Worm (Caenorhabditis elegans) whole organism, mixed stage, embryonic: Measurements from ENCODE around the gene pitr-1.

Experiments
- bed-3 ChIP-seq: fragments of 200-800 bp; sonication (Bioruptor generic); optimal IDR thresholded peaks from 3 replicates; lab custom pipeline; 2018; ENCODE audit warnings: mild to moderate bottlenecking, missing genetic modification characterization, moderate library complexity, missing compliant biosample characterization
- blmp-1 ChIP-seq: fragments of 150-350 bp; optimal IDR thresholded peaks from 2 replicates; lab custom pipeline; 2014; ENCODE audit warnings: missing biosample characterization, missing genetic modification characterization
- ceh-39 ChIP-seq: fragments of 150-350 bp; optimal IDR thresholded peaks from 2 replicates; lab custom pipeline; 2014; ENCODE audit warnings: missing biosample characterization, missing genetic modification characterization
- ceh-83 ChIP-seq: fragments of 200-800 bp; sonication (Bioruptor generic); optimal IDR thresholded peaks from 2 replicates; lab custom pipeline; 2018; ENCODE audit warnings: mild to moderate bottlenecking, missing genetic modification characterization, missing compliant biosample characterization
- ces-1 ChIP-seq: fragments of 150-350 bp; optimal IDR thresholded peaks from 2 replicates; lab custom pipeline; 2014; ENCODE audit warnings: missing biosample characterization, missing genetic modification reagents, missing genetic modification characterization
- cnd-1 ChIP-seq: fragments of 200-800 bp; sonication (Bioruptor generic); optimal IDR thresholded peaks from 2 replicates; lab custom pipeline; 2018; ENCODE audit warnings: mild to moderate bottlenecking, missing genetic modification characterization, missing compliant biosample characterization
- drap-1 ChIP-seq: fragments of 200-800 bp; sonication (Bioruptor generic); optimal IDR thresholded peaks from 3 replicates; lab custom pipeline; 2018; ENCODE audit warnings: mild to moderate bottlenecking, missing genetic modification characterization, missing compliant biosample characterization
- elt-1 ChIP-seq: sonication (generic microtip); optimal IDR thresholded peaks from 2 replicates; lab custom pipeline; 2017; ENCODE audit warnings: missing genetic modification characterization, mild to moderate bottlenecking, missing compliant biosample characterization, antibody characterized with exemption, moderate library complexity, borderline replicate concordance; ENCODE audit not compliant: insufficient read depth
- elt-3 ChIP-seq: fragments of 150-350 bp; optimal IDR thresholded peaks from 2 replicates; lab custom pipeline; 2014; ENCODE audit warnings: missing biosample characterization, missing genetic modification characterization
- flh-1 ChIP-seq: fragments of 200-800 bp; sonication (Bioruptor generic); optimal IDR thresholded peaks from 2 replicates; lab custom pipeline; 2018; ENCODE audit warnings: mild to moderate bottlenecking, missing genetic modification characterization, moderate library complexity, missing compliant biosample characterization
- ham-2 ChIP-seq: fragments of 200-800 bp; sonication (Bioruptor generic); optimal IDR thresholded peaks from 2 replicates; lab custom pipeline; 2018; ENCODE audit warnings: mild to moderate bottlenecking, missing genetic modification characterization, missing compliant biosample characterization
- hlh-1 ChIP-seq: fragments of 150-350 bp; optimal IDR thresholded peaks from 2 replicates; lab custom pipeline; 2014; ENCODE audit warnings: missing biosample characterization, missing genetic modification reagents, missing genetic modification characterization
- lin-13 ChIP-seq: fragments of 150-350 bp; optimal IDR thresholded peaks from 2 replicates; lab custom pipeline; 2014; ENCODE audit warnings: missing biosample characterization, missing genetic modification characterization
- lin-32 ChIP-seq: fragments of 200-800 bp; sonication (Bioruptor generic); optimal IDR thresholded peaks from 2 replicates; lab custom pipeline; 2018; ENCODE audit warnings: mild to moderate bottlenecking, missing genetic modification characterization, missing compliant biosample characterization
- lsy-2 ChIP-seq: fragments of 150-350 bp; optimal IDR thresholded peaks from 2 replicates; lab custom pipeline; 2014; ENCODE audit warnings: missing biosample characterization, missing genetic modification characterization
- mab-5 ChIP-seq: fragments of 150-350 bp; optimal IDR thresholded peaks from 2 replicates; lab custom pipeline; 2014; ENCODE audit warnings: missing biosample characterization, missing genetic modification characterization
- mep-1 ChIP-seq: fragments of 150-350 bp; optimal IDR thresholded peaks from 2 replicates; lab custom pipeline; 2017; ENCODE audit warnings: missing biosample characterization, missing genetic modification reagents, missing genetic modification characterization, inconsistent platforms
- mls-2 ChIP-seq: sonication (generic microtip); optimal IDR thresholded peaks from 2 replicates; lab custom pipeline; 2016; ENCODE audit warnings: mild to moderate bottlenecking, missing genetic modification characterization, moderate library complexity, missing compliant biosample characterization
- nhr-12 ChIP-seq: fragments of 150-350 bp; optimal IDR thresholded peaks from 2 replicates; lab custom pipeline; 2014; ENCODE audit warnings: missing biosample characterization, missing genetic modification characterization
- nhr-2 ChIP-seq: fragments of 150-350 bp; optimal IDR thresholded peaks from 2 replicates; lab custom pipeline; 2014; ENCODE audit warnings: missing biosample characterization, missing genetic modification characterization
- nhr-237 ChIP-seq: fragments of 150-350 bp; optimal IDR thresholded peaks from 2 replicates; lab custom pipeline; 2014; ENCODE audit warnings: missing biosample characterization, missing genetic modification characterization
- nhr-28 ChIP-seq: fragments of 150-350 bp; optimal IDR thresholded peaks from 2 replicates; lab custom pipeline; 2014; ENCODE audit warnings: missing biosample characterization, missing genetic modification characterization
- pha-4 ChIP-seq: fragments of 150-350 bp; optimal IDR thresholded peaks from 2 replicates; lab custom pipeline; 2018; ENCODE audit warnings: missing biosample characterization, missing genetic modification reagents, missing genetic modification characterization
- sem-2 ChIP-seq: fragments of 200-800 bp; sonication (Bioruptor generic); optimal IDR thresholded peaks from 2 replicates; lab custom pipeline; 2018; ENCODE audit warnings: mild to moderate bottlenecking, missing genetic modification characterization, missing compliant biosample characterization
- snpc-4 ChIP-seq: fragments of 150-350 bp; optimal IDR thresholded peaks from 2 replicates; lab custom pipeline; 2014; ENCODE audit warnings: missing biosample characterization, missing genetic modification characterization
- sptf-1 ChIP-seq: sonication (generic microtip); optimal IDR thresholded peaks from 2 replicates; lab custom pipeline; 2017; ENCODE audit warnings: mild to moderate bottlenecking, missing genetic modification characterization, moderate library complexity, missing compliant biosample characterization
- tbx-8 ChIP-seq: fragments of 200-800 bp; sonication (Bioruptor generic); optimal IDR thresholded peaks from 2 replicates; lab custom pipeline; 2018; ENCODE audit warnings: mild to moderate bottlenecking, missing genetic modification characterization, moderate library complexity, missing compliant biosample characterization
- unc-120 ChIP-seq: sonication (generic microtip); optimal IDR thresholded peaks from 2 replicates; lab custom pipeline; 2017; ENCODE audit warnings: missing genetic modification characterization, missing compliant biosample characterization; ENCODE audit not compliant: poor library complexity, severe bottlenecking
- unc-39 ChIP-seq: fragments of 150-350 bp; optimal IDR thresholded peaks from 2 replicates; lab custom pipeline; 2014; ENCODE audit warnings: missing biosample characterization, missing genetic modification characterization
- unc-62 ChIP-seq: fragments of 150-350 bp; optimal IDR thresholded peaks from 2 replicates; lab custom pipeline; 2014; ENCODE audit warnings: missing biosample characterization, missing genetic modification reagents, missing genetic modification characterization
- zip-8 ChIP-seq: fragments of 150-350 bp; optimal IDR thresholded peaks from 2 replicates; lab custom pipeline; 2014; ENCODE audit warnings: missing biosample characterization, missing genetic modification characterization
- ztf-11 ChIP-seq: fragments of 150-350 bp; optimal IDR thresholded peaks from 2 replicates; lab custom pipeline; 2014; ENCODE audit warnings: missing biosample characterization, missing genetic modification characterization

pitr-1 gene

DNA sequence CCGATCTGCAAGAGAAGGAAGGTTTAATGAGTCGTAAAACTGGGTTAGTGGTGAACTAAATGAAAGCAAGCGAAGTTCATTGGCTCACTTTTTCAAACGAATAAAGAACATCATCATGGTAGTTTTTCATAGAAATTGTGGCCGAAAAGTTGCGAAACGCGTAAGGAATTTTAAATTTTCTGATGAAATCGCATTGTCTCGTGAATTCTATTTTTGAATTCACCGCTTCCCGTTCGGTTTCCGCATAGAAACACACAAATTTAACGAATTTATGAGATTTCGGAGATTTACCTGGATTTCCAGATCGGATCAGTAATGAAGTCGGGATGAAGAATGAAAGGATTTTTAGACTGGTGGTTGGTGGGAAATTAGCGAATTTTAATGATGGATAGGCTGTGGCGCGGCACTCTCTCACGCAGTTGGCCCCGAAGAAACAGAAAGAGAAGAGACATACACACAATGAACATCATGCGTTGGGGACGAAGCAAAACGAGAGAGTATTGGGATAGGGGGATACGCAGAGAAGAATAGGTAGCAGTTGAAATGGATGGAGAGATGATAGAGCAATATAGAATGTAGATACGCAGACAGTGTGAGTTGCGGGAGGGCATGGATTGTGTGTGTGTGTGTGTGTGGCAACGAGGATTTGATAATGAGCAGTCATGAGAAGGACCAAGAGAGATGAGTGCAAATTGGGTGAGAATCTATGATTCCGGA is 6.9 kb upstream of the pitr-1 start:
- peak; percentile 41 for TF ChIP-seq sptf-1
- peak; percentile 90 for TF ChIP-seq unc-62 (GFP tag; lab: Kevin White, UChicago)
- peak; percentile 34 for TF ChIP-seq drap-1 (GFP tag; lab: Kevin White, UChicago)
- TF ChIP-seq lin-13 (tag; lab: Kevin White, UChicago), result peak; percentile 21
- peak; percentile 60 for TF ChIP-seq ham-2
- peak; percentile 83 for TF ChIP-seq ces-1 (GFP tag; lab: Kevin White, UChicago)
- TF ChIP-seq pha-4 (tag; lab: Kevin White, UChicago), result peak; percentile 53
- no peak for TF ChIP-seq hlh-1
- TF ChIP-seq mep-1 (tag; lab: Kevin White, UChicago), result peak; percentile 33
- TF ChIP-seq unc-120 (tag; lab: Kevin White, UChicago), result peak; percentile 61
- no peak for TF ChIP-seq unc-39 (tag; lab: Kevin White, UChicago)
- peak; percentile 76 for TF ChIP-seq mls-2 (tag; lab: Kevin White, UChicago)
- no peak for TF ChIP-seq ceh-39 (tag; lab: Kevin White, UChicago)
- TF ChIP-seq nhr-237 (tag; lab: Kevin White, UChicago), result peak; percentile 41
- TF ChIP-seq, all 35 proteins: peak for 11

- no peak for TF ChIP-seq mab-5 (tag; lab: Kevin White, UChicago)
- TF ChIP-seq elt-1 (tag; lab: Kevin White, UChicago), result no peak
- TF ChIP-seq ztf-11 (tag; lab: Kevin White, UChicago), result no peak
- no peak for TF ChIP-seq drap-1 (GFP tag; lab: Kevin White, UChicago)
- no peak for TF ChIP-seq nhr-12 (tag; lab: Kevin White, UChicago)
- TF ChIP-seq nhr-28, result no peak
- no peak for TF ChIP-seq nhr-2
- TF ChIP-seq tbx-8 (GFP tag; lab: Kevin White, UChicago), result no peak
- TF ChIP-seq mls-2 (tag; lab: Kevin White, UChicago), result no peak
- no peak for TF ChIP-seq nhr-237 (tag; lab: Kevin White, UChicago)
- TF ChIP-seq ham-2, result no peak
Observed at ce11 chrIV:7388843-7389242, 5.0 kb upstream of the pitr-1 start, which contains the start of gene mob-3. Gene mob-3, minus strand, starts transcription at chrIV:7388943.

DNA sequence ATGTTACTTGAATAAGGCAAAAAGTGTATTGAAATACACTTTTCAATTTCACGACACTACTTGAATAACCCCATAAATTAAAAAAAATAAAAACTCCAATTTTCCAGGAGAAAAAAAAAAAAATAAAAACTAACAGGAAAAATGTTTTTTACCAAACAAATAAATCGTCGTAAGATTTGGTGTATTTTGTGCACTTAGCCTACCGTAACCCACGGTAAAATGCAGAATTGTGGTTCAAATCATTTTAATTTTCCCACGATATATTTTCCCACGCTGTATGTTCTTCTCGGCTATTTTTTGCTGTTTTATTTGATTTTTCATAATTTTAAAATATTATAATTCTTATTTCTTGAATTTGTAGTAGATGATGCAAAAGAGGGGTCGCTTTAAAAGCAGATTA is 4.2 kb upstream of the pitr-1 start:
- no peak for TF ChIP-seq nhr-237 (tag; lab: Kevin White, UChicago)
- TF ChIP-seq lsy-2 (tag; lab: Kevin White, UChicago), result peak; percentile 63

DNA sequence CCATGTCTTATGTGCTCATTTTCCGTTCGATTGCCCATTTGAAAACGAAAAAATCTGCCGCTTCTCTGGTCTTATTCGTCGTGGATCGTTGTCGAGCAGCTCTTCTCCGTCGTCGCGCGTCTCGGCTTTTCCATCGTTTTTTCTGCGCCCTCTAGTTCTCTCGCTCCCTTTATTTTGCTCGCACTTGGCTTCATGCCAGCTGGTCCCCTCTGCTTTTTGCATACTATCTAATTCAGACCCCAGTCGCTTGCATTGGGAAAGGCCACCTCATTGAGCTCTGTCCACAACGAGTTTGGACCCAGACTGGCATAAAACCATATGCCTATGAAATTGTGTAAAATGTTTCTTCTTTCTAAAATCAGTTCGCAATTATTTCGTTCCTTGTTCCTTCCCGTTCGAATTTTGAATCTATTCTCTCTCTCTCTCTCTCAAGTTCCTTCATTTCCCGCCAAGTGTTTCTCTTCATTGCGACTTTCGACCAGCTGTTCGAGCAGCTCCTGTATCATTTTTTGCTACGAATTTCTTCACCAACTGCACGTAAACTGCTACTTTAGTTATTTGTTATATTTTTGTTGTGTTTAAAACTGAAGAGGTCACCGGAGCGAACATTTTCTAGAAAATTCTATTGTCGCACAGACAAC is 3.6 kb upstream of the pitr-1 start:
- TF ChIP-seq mep-1 (tag; lab: Kevin White, UChicago) (no peak), nhr-2 (no peak), mab-5 (tag; lab: Kevin White, UChicago) (no peak), zip-8 (tag; lab: Kevin White, UChicago) (no peak), cnd-1 (tag; lab: Kevin White, UChicago) (no peak), hlh-1 (peak; percentile 95), sem-2 (GFP tag; lab: Kevin White, UChicago) (no peak), lsy-2 (tag; lab: Kevin White, UChicago) (no peak), ces-1 (GFP tag; lab: Kevin White, UChicago) (peak; percentile 25), flh-1 (GFP tag; lab: Kevin White, UChicago) (no peak), mls-2 (tag; lab: Kevin White, UChicago) (no peak), unc-120 (tag; lab: Kevin White, UChicago) (peak; percentile 54), lin-32 (GFP tag; lab: Kevin White, UChicago) (no peak)

DNA sequence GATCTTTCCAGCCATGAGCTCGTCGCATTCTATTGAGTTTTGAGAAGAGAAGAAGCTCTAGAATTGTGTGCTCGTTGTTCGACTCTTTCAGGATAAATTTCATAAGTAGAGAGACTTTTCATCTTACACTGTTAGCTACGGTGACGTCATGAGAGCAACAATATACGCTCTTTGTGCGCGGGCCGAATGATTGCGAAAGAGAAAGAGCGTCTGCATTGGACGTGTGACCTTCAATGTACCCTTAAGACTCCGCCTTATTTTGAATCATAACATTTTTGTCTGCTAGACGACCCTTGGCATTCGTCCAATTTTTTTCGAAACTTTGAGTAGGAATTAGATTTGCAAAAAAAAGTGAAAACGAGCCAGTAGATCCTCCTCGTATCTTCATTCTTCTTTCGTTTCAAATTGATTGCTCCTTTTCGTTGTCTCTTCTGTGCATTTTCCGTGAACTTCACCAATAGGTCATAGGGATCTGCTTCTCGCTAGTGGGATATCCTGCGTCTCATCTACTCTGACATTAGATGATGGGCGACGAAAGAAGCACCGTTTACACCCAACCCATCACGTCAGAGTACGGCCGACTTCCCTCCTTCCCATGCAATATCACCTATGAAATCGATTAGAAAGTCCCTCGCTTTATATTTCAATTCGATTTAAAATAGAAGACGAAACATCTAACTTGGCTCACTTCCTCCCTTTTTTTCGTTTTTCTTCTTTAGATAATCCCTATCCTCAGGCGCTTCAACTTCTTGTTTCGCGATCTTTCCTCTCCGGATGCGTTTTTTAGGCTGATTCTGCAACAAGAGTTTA is 2.1 kb upstream of the pitr-1 start:
- TF ChIP-seq bed-3 (GFP tag; lab: Kevin White, UChicago) (no peak), lsy-2 (tag; lab: Kevin White, UChicago) (no peak), lin-32 (GFP tag; lab: Kevin White, UChicago) (no peak), snpc-4 (no peak), unc-62 (GFP tag; lab: Kevin White, UChicago) (peak; percentile 48), pha-4 (tag; lab: Kevin White, UChicago) (no peak), ztf-11 (tag; lab: Kevin White, UChicago) (no peak), blmp-1 (no peak), ceh-83 (no peak), unc-120 (tag; lab: Kevin White, UChicago) (peak; percentile 28), unc-39 (tag; lab: Kevin White, UChicago) (no peak), elt-3 (tag; lab: Kevin White, UChicago) (no peak), tbx-8 (GFP tag; lab: Kevin White, UChicago) (no peak)
